Fruit fly (Drosophila melanogaster): ENCODE data around the gene Cpsf5.

Gene Cpsf5

DNA sequence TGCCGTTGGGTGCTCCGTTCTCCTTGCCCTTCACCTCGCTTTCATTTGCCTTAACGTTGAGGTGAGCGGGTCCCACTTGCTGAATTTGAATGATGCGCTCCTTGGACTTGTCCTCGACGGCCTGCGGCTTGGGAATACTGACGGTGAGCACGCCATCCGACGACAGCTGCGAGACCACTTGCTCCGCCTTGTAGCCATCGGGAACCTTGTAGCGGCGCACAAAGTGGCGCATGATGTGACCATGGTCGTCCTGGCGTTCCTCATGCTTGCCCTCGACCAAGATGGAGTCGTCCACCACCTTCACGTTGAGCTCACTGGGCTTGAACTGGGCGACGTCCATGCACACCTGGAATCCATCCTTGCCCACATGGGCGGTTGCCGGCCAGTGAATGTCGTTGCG, 34.3 kb upstream of the Cpsf5 start:
- no peak for TF ChIP-seq Mnt (GFP tag; optimal IDR thresholded peaks at IDR 0.05)
- TF ChIP-seq CG7101 (tag; optimal IDR thresholded peaks at IDR 0.05), result no peak
- peak; percentile 63 for TF ChIP-seq Clk (GFP tag; optimal IDR thresholded peaks at IDR 0.05)

DNA sequence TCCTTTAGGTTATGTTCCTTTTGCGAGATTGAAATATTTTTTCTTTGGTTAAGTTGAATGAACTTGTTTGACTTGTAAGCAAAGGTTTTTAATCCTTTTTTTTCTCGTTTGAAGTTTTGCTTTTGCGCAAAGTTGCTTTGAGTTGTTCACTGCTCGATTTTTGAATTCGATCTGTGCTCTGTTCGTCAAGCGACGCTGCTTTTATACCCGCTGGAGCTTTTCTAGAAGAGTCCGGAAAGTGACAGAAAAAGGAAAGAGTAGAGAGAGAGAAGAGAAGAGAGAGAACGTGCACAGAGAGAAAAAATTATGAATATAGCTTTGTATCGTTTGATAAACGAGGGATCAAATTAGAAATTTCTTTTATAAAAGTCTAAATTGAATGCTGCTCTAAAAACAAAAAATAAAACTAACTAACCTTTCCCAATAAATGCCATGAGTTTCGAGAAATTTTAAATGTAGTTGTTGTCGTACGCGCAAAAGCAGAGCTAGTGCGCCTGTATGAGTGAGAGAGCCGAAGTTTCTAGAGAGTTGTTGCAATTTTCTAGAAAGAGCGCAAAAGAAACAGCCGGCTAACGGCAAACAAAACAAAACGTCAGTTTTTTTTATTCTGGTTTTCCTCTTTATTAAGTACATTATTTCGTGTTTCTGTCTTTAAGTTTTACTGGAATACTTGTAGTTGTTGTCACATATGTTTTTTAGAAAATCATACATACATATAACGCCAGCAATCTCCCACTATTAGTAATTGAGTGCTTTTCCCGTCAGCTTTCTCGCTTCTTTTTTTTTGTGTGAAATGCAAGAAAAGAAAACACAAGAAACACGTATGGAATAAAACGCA, 33.4 kb upstream of the Cpsf5 start, which contains the start of gene Hsp26:
TSS of gene Hsp26 (minus strand) at position 230 of the 838 bp plus-strand sequence.
- peak; percentile 50 for TF ChIP-seq Hr96 (GFP tag; optimal IDR thresholded peaks at IDR 0.05)
- TF ChIP-seq pad (GFP tag; optimal IDR thresholded peaks at IDR 0.05), result peak; percentile 49
- no peak for TF ChIP-seq ovo (GFP tag; optimal IDR thresholded peaks at IDR 0.05)
- peak; percentile 99 for TF ChIP-seq kay (GFP tag; ENCODE audit: borderline replicate concordance)
- TF ChIP-seq CG7045 (GFP tag; optimal IDR thresholded peaks at IDR 0.05), result peak; percentile 70
- TF ChIP-seq tj (GFP tag; optimal IDR thresholded peaks at IDR 0.05), result peak; percentile 44
- peak; percentile 55 for TF ChIP-seq Crg-1 (GFP tag; optimal IDR thresholded peaks at IDR 0.05)
- peak; percentile 76 for TF ChIP-seq bab1 (GFP tag; optimal IDR thresholded peaks at IDR 0.05)
- TF ChIP-seq CG1620 (GFP tag; optimal IDR thresholded peaks at IDR 0.05), result no peak
- TF ChIP-seq cnc (optimal IDR thresholded peaks at IDR 0.05), result no peak
- TF ChIP-seq toe (GFP tag; optimal IDR thresholded peaks at IDR 0.05), result no peak
- TF ChIP-seq CG5204 (GFP tag; optimal IDR thresholded peaks at IDR 0.05), result no peak
- TF ChIP-seq CG33017 (tag; optimal IDR thresholded peaks at IDR 0.05), result peak; percentile 79
- peak; percentile 62 for TF ChIP-seq Mnt (GFP tag; optimal IDR thresholded peaks at IDR 0.05)
- peak; percentile 77 for TF ChIP-seq CG12768 (GFP tag; optimal IDR thresholded peaks at IDR 0.05)
- TF ChIP-seq CG11617 (GFP tag; optimal IDR thresholded peaks at IDR 0.05), result peak; percentile 89
- peak; percentile 40 for TF ChIP-seq Clk (GFP tag; optimal IDR thresholded peaks at IDR 0.05)
- TF ChIP-seq CG14711 (tag; optimal IDR thresholded peaks at IDR 0.05), result peak; percentile 81
- peak; percentile 41 for TF ChIP-seq cic (GFP tag; optimal IDR thresholded peaks at IDR 0.05)
- peak; percentile 78 for TF ChIP-seq CG7101 (tag; optimal IDR thresholded peaks at IDR 0.05)

- TF ChIP-seq CG7045 (GFP tag; optimal IDR thresholded peaks at IDR 0.05), result no peak
- peak; percentile 84 for TF ChIP-seq tj (GFP tag; optimal IDR thresholded peaks at IDR 0.05)
- TF ChIP-seq CG7101 (tag; optimal IDR thresholded peaks at IDR 0.05), result no peak
- TF ChIP-seq toe (GFP tag; optimal IDR thresholded peaks at IDR 0.05), result no peak
Observed at dm6 chr3L:9379484-9380343, 31.1 kb upstream of the Cpsf5 start, which contains the start of gene Hsp67Ba. Gene Hsp67Ba, minus strand, starts transcription at chr3L:9379534.

DNA sequence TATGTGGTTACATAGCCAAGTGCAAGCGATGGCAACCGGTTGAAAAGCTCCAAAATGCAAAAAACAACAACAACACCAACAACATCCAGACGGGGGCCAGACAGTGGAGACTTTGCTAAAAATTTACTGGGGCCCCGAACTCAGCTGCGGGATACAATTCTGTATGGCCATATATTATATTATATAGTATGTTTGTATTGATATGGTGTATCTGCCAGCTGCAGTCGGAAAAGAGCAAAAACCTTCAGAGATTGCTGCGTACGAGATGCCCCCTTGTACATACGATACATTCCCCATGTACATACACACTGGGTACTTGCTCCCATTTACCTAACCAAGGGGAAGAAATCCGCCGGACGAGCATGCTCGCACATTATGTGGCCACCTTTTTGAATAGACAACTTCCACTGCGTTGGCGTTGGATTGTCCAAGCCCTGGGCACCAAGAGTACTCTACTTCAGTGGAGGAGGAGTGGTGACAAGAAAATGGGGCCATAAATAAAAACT, 30.4 kb upstream of the Cpsf5 start:
- TF ChIP-seq toe (GFP tag; optimal IDR thresholded peaks at IDR 0.05) (no peak), CG5204 (GFP tag; optimal IDR thresholded peaks at IDR 0.05) (no peak), ovo (GFP tag; optimal IDR thresholded peaks at IDR 0.05) (no peak)

DNA sequence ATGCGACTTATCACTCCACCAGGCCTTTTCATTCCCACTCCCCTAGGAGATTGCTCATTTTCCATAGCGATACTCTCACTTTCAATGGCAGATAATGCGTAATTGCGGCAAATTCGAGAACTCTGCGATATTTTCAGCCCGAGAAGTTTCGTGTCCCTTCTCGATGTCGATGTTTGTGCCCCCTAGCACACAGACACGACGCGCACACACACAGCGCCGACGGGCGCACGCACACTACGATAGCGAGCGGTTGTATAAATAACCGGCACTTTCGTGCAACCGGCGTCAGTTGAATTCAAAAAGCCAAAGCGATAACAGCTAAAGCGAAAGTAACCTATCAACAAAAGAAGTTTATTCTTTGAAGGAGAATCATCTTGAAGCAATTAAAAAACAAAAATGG, 29.2 kb upstream of the Cpsf5 start, which contains the start of gene Hsp23:
TSS of gene Hsp23 (plus strand) at position 281 of the 400 bp plus-strand sequence.
- TF ChIP-seq CG7101 (tag; optimal IDR thresholded peaks at IDR 0.05) (no peak), CG33017 (tag; optimal IDR thresholded peaks at IDR 0.05) (no peak), CG5204 (GFP tag; optimal IDR thresholded peaks at IDR 0.05) (no peak), kay (GFP tag; ENCODE audit: borderline replicate concordance) (no peak), cnc (optimal IDR thresholded peaks at IDR 0.05) (no peak), tj (GFP tag; optimal IDR thresholded peaks at IDR 0.05) (no peak), pad (GFP tag; optimal IDR thresholded peaks at IDR 0.05) (no peak), CG12768 (GFP tag; optimal IDR thresholded peaks at IDR 0.05) (no peak), cic (GFP tag; optimal IDR thresholded peaks at IDR 0.05) (no peak)

DNA sequence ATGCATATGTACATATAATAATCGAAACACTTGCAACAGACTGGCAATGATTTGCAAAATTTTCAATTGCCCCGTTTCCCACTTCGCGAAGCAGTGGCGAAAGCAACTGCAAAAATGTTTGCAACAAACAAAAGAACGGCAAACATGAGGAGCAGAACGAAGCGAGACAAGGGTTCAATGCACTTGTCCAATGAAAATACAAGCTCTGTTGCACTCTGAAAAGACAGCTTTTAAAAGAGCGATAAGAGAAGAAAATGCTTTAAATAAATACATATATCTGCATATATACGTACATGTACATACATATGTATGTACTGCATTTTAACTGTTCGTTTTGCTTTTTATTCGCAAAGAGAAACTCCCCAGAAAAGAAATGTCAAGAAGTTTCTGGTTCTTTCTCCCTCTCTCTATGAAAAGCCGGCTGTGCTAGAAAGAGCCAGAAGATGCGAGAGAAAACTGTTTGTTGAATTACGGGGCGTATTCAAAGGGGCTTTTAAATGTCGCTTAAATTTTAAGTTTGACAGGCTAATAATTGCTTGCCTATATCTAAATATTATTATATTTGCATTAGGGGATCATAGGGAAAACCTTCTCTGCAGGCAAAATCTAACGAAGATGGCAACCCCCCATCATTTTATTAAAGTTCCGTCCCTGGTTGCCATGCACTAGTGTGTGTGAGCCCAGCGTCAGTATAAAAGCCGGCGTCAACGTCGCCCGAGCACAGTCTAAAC, 27.3 kb upstream of the Cpsf5 start, which contains the start of gene Hsp27:
TSS of gene Hsp27 (plus strand) at position 719 of the 731 bp plus-strand sequence.
- TF ChIP-seq CG7045 (GFP tag; optimal IDR thresholded peaks at IDR 0.05) (peak; percentile 97), cnc (optimal IDR thresholded peaks at IDR 0.05) (peak in 1 of 2 experiments; percentile 69), ovo (GFP tag; optimal IDR thresholded peaks at IDR 0.05) (peak; percentile 77), CG7101 (tag; optimal IDR thresholded peaks at IDR 0.05) (peak; percentile 98), cic (GFP tag; optimal IDR thresholded peaks at IDR 0.05) (peak; percentile 91), CG1620 (GFP tag; optimal IDR thresholded peaks at IDR 0.05) (peak; percentile 88), kay (GFP tag; ENCODE audit: borderline replicate concordance) (peak; percentile 99), bab1 (GFP tag; optimal IDR thresholded peaks at IDR 0.05) (peak; percentile 99), Crg-1 (GFP tag; optimal IDR thresholded peaks at IDR 0.05) (peak; percentile 97), CG5204 (GFP tag; optimal IDR thresholded peaks at IDR 0.05) (peak; percentile 93), CG11617 (GFP tag; optimal IDR thresholded peaks at IDR 0.05) (peak; percentile 96), CG12768 (GFP tag; optimal IDR thresholded peaks at IDR 0.05) (peak; percentile 99), Clk (GFP tag; optimal IDR thresholded peaks at IDR 0.05) (peak; percentile 92), Mnt (GFP tag; optimal IDR thresholded peaks at IDR 0.05) (peak; percentile 96), toe (GFP tag; optimal IDR thresholded peaks at IDR 0.05) (peak; percentile 93), Hr96 (GFP tag; optimal IDR thresholded peaks at IDR 0.05) (peak; percentile 97), tj (GFP tag; optimal IDR thresholded peaks at IDR 0.05) (peak; percentile 75), CG33017 (tag; optimal IDR thresholded peaks at IDR 0.05) (peak; percentile 99), pad (GFP tag; optimal IDR thresholded peaks at IDR 0.05) (peak; percentile 92), CG14711 (tag; optimal IDR thresholded peaks at IDR 0.05) (peak; percentile 97)

Measured in whole organism, adult.